Worm (Caenorhabditis elegans): ENCODE measurements around the gene cpt-6.

cpt-6 gene

ce11 chrV:6533030-6533429, 39.3 kb upstream of the cpt-6 start, which contains the start of gene hpo-26:
Gene hpo-26, minus strand, starts transcription at chrV:6533060.
- TF ChIP-seq rec-8 (tag; optimal IDR thresholded peaks at IDR 0.05): no peak
- no peak for TF ChIP-seq egl-44 (GFP tag; IDR thresholded peaks at IDR 0.05)
- TF ChIP-seq T26A5.8 (tag; optimal IDR thresholded peaks at IDR 0.05): no peak
- TF ChIP-seq B0035.1 (tag; optimal IDR thresholded peaks at IDR 0.05): no peak
- no peak for TF ChIP-seq nhr-179 (tag; optimal IDR thresholded peaks at IDR 0.05)
- no peak for TF ChIP-seq nhr-27 (tag; optimal IDR thresholded peaks at IDR 0.05)
- TF ChIP-seq aptf-2 (GFP tag; conservative IDR thresholded peaks at IDR 0.05): no peak
- TF ChIP-seq F23B12.7 (tag; optimal IDR thresholded peaks at IDR 0.05; ENCODE audit: insufficient read depth): no peak

DNA sequence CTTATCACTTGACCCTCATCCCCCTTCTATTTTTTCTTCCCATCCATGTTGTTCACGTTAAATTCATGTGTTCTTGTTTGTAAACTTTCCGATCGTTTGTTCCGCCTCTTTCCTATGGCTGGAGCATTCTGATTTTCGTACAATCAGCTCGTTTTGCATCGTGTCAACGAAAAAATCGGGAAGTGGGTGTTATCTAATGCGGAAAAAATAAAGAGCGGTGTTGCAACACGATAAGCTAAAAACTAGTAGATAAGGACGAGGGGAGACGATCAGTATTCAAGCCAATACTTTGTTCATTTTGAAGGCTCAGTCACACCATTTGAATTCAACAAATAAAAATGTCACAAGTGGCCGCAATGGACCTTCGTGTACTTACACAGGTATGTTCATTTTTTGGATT, 31.0 kb upstream of the cpt-6 start, which contains the start of gene acs-1:
acs-1 (plus strand) TSS at position 233 of the 400 bp plus-strand sequence.
- peak; percentile 89 for TF ChIP-seq ets-4 (GFP tag; optimal IDR thresholded peaks at IDR 0.05)
- no peak for TF ChIP-seq madf-10 (tag; optimal IDR thresholded peaks at IDR 0.05)
- peak; percentile 42 for TF ChIP-seq ztf-22 (GFP tag; optimal IDR thresholded peaks at IDR 0.05)
- no peak for TF ChIP-seq nhr-27 (tag; optimal IDR thresholded peaks at IDR 0.05)
- TF ChIP-seq bed-1 (GFP tag; IDR thresholded peaks at IDR 0.05): no peak
- no peak for TF ChIP-seq xnd-1 (tag; optimal IDR thresholded peaks at IDR 0.05)
- TF ChIP-seq attf-5 (GFP tag; optimal IDR thresholded peaks at IDR 0.05): no peak
- no peak for TF ChIP-seq ceh-40 (GFP tag; IDR thresholded peaks at IDR 0.05)
- TF ChIP-seq nhr-80 (tag; optimal IDR thresholded peaks at IDR 0.05): peak; percentile 98
- no peak for TF ChIP-seq unc-62 (GFP tag; optimal IDR thresholded peaks at IDR 0.05)
- no peak for TF ChIP-seq mcd-1 (GFP tag; IDR thresholded peaks at IDR 0.05)
- no peak for TF ChIP-seq Y79H2A.3 (GFP tag; conservative IDR thresholded peaks at IDR 0.05)
- TF ChIP-seq F57A8.1 (GFP tag; optimal IDR thresholded peaks at IDR 0.05): no peak
- no peak for TF ChIP-seq let-607 (tag; optimal IDR thresholded peaks at IDR 0.05)
- no peak for TF ChIP-seq B0035.1 (tag; optimal IDR thresholded peaks at IDR 0.05)
- 0 out of 2 replicates have a peak, but pooled peaks have one; percentile 33 for TF ChIP-seq B0336.3 (GFP tag; IDR thresholded peaks at IDR 0.05)
- TF ChIP-seq F10E7.11 (tag; optimal IDR thresholded peaks at IDR 0.05): no peak
- TF ChIP-seq gei-17 (GFP tag; optimal IDR thresholded peaks at IDR 0.05): no peak
- TF ChIP-seq F49E8.2 (tag; optimal IDR thresholded peaks at IDR 0.05; ENCODE audit: insufficient read depth): no peak
- peak; percentile 41 for TF ChIP-seq dox-1 (GFP tag; IDR thresholded peaks at IDR 0.05)
- no peak for TF ChIP-seq F22D6.2 (tag; optimal IDR thresholded peaks at IDR 0.05)
- no peak for TF ChIP-seq rcor-1 (GFP tag; IDR thresholded peaks at IDR 0.05)
- no peak for TF ChIP-seq tbp1 (GFP tag; optimal IDR thresholded peaks at IDR 0.05)

ce11 chrV:6522879-6523497, 29.3 kb upstream of the cpt-6 start:
- TF ChIP-seq lin-35 (GFP tag; optimal IDR thresholded peaks at IDR 0.05): no peak
- TF ChIP-seq cebp-1 (GFP tag; IDR thresholded peaks at IDR 0.05): no peak
- peak; percentile 23 for TF ChIP-seq cebp-1 (tag; optimal IDR thresholded peaks at IDR 0.05)
- no peak for TF ChIP-seq Y56A3A.18 (GFP tag; IDR thresholded peaks at IDR 0.05)
- no peak for TF ChIP-seq pha-4 (tag; optimal IDR thresholded peaks at IDR 0.05)
- TF ChIP-seq Y53G8AR.9 (GFP tag; conservative IDR thresholded peaks at IDR 0.05): no peak
- no peak for TF ChIP-seq fkh-3 (tag; optimal IDR thresholded peaks at IDR 0.05)
- peak; percentile 72 for TF ChIP-seq dox-1 (GFP tag; IDR thresholded peaks at IDR 0.05)
- TF ChIP-seq unc-62 (GFP tag; optimal IDR thresholded peaks at IDR 0.05): peak; percentile 41
- TF ChIP-seq tbp1 (GFP tag; optimal IDR thresholded peaks at IDR 0.05): peak; percentile 0
- TF ChIP-seq nhr-90 (tag; optimal IDR thresholded peaks at IDR 0.05): peak; percentile 4
- peak; percentile 68 for TF ChIP-seq atf-7 (tag; optimal IDR thresholded peaks at IDR 0.05)
- TF ChIP-seq nhr-80 (tag; optimal IDR thresholded peaks at IDR 0.05): peak; percentile 99
- TF ChIP-seq B0336.3 (GFP tag; IDR thresholded peaks at IDR 0.05): 0 out of 2 replicates have a peak, but pooled peaks have one; percentile 16
- TF ChIP-seq ztf-22 (GFP tag; optimal IDR thresholded peaks at IDR 0.05): peak; percentile 83
- TF ChIP-seq egl-44 (GFP tag; IDR thresholded peaks at IDR 0.05): peak; percentile 49; the same call in 1 of the 2 replicates
- peak; percentile 94 for TF ChIP-seq ets-4 (GFP tag; optimal IDR thresholded peaks at IDR 0.05)
- TF ChIP-seq ztf-26 (tag; optimal IDR thresholded peaks at IDR 0.05): no peak
- TF ChIP-seq lin-26 (GFP tag; IDR thresholded peaks at IDR 0.05): no peak
